Fruit fly (Drosophila melanogaster) whole organism, embryonic: ENCODE measurements around the gene CG5758.

Source experiments
- Antp ChIP-seq: fragments of 200-800 bp; sonication (Bioruptor generic); optimal IDR thresholded peaks from 3 replicates; lab custom pipeline; 2016; ENCODE audit warnings: missing biosample characterization, missing genetic modification characterization
- Atf-2 ChIP-seq: fragments of 200-800 bp; sonication (Bioruptor generic); optimal IDR thresholded peaks from 2 replicates; lab custom pipeline; 2016; ENCODE audit warnings: missing biosample characterization, missing genetic modification characterization
- Awh ChIP-seq: fragments of 200-800 bp; sonication (Bioruptor generic); IDR thresholded peaks from 2 replicates; pipeline ENCODE4, ENCODE4 v1.3.6; 2022; ENCODE audit warnings: missing biosample characterization, missing genetic modification characterization
- B-H1 ChIP-seq: fragments of 200-800 bp; sonication (Bioruptor generic); IDR thresholded peaks from 3 replicates; pipeline ENCODE4 v1.3.6; 2022; ENCODE audit warnings: missing biosample characterization, missing genetic modification characterization
- BEAF-32 ChIP-seq: fragments of 200-800 bp; sonication (Bioruptor generic); optimal IDR thresholded peaks from 3 replicates; lab custom pipeline; 2017; ENCODE audit warnings: missing biosample characterization, missing genetic modification characterization, mild to moderate bottlenecking, moderate library complexity, missing genetic modification reagents
- CG10431 ChIP-seq: fragments of 200-800 bp; sonication (Bioruptor generic); optimal IDR thresholded peaks from 3 replicates; lab custom pipeline; 2018; ENCODE audit warnings: missing biosample characterization, mild to moderate bottlenecking, missing genetic modification characterization
- CG11723 ChIP-seq: fragments of 200-800 bp; sonication (Bioruptor generic); optimal IDR thresholded peaks from 2 replicates; lab custom pipeline; 2017; ENCODE audit warnings: missing biosample characterization, mild to moderate bottlenecking, missing genetic modification characterization
- CG12104 ChIP-seq: fragments of 200-800 bp; sonication (Bioruptor generic); optimal IDR thresholded peaks from 3 replicates; lab custom pipeline; 2016; ENCODE audit warnings: missing biosample characterization, missing genetic modification characterization
- CG12236 ChIP-seq: fragments of 200-800 bp; sonication (Bioruptor generic); optimal IDR thresholded peaks from 2 replicates; lab custom pipeline; 2016; ENCODE audit warnings: missing biosample characterization, missing genetic modification characterization
- CG12659 ChIP-seq: fragments of 200-800 bp; sonication (Bioruptor generic); optimal IDR thresholded peaks from 3 replicates; lab custom pipeline; 2017; ENCODE audit warnings: mild to moderate bottlenecking, missing biosample characterization, missing genetic modification reagents, missing genetic modification characterization
- CG12942 ChIP-seq: fragments of 200-800 bp; sonication (Bioruptor generic); optimal IDR thresholded peaks from 3 replicates; lab custom pipeline; 2016; ENCODE audit warnings: missing biosample characterization, missing genetic modification characterization
- CG17186 ChIP-seq: fragments of 200-800 bp; sonication (Bioruptor generic); optimal IDR thresholded peaks from 3 replicates; lab custom pipeline; 2017; ENCODE audit warnings: missing biosample characterization, missing genetic modification reagents, missing genetic modification characterization
- CG17385 ChIP-seq: fragments of 200-800 bp; sonication (Bioruptor generic); optimal IDR thresholded peaks from 3 replicates; lab custom pipeline; 2018; ENCODE audit warnings: missing biosample characterization, mild to moderate bottlenecking, missing genetic modification characterization
- CG18011 ChIP-seq: fragments of 200-800 bp; sonication (Bioruptor generic); optimal IDR thresholded peaks from 2 replicates; lab custom pipeline; 2017; ENCODE audit warnings: missing biosample characterization, missing genetic modification characterization, mild to moderate bottlenecking, moderate library complexity, missing genotype
- CG31441 ChIP-seq: fragments of 200-800 bp; sonication (Bioruptor generic); IDR thresholded peaks from 2 replicates; pipeline ENCODE4 v1.3.6; 2022; ENCODE audit warnings: missing biosample characterization, missing genetic modification characterization
- CG5953 ChIP-seq: fragments of 200-800 bp; sonication (Bioruptor generic); IDR thresholded peaks from 2 replicates; pipeline ENCODE4 v1.3.6; 2022; ENCODE audit warnings: missing biosample characterization, missing genetic modification characterization
- CG6791 ChIP-seq: fragments of 200-800 bp; sonication (Bioruptor generic); IDR thresholded peaks from 3 replicates; pipeline ENCODE4 v1.3.6; 2022; ENCODE audit warnings: missing biosample characterization, missing genetic modification characterization; ENCODE audit not compliant: partially characterized antibody
- CG6813 ChIP-seq: fragments of 200-800 bp; sonication (Bioruptor generic); optimal IDR thresholded peaks from 2 replicates; lab custom pipeline; 2017; ENCODE audit warnings: missing biosample characterization, missing genetic modification characterization, mild to moderate bottlenecking, moderate library complexity, missing genetic modification reagents
- CG7372 ChIP-seq: fragments of 200-800 bp; sonication (Bioruptor generic); IDR thresholded peaks from 2 replicates; pipeline ENCODE4 v1.3.6; 2022; ENCODE audit warnings: missing biosample characterization, missing genetic modification characterization
- ERR ChIP-seq: fragments of 200-800 bp; sonication (Bioruptor generic); optimal IDR thresholded peaks from 2 replicates; lab custom pipeline; 2016; ENCODE audit warnings: missing biosample characterization, missing genetic modification characterization
- H2.0 ChIP-seq: fragments of 200-800 bp; sonication (Bioruptor generic); IDR thresholded peaks from 2 replicates; pipeline ENCODE4 v1.3.6; 2022; ENCODE audit warnings: missing biosample characterization, missing genetic modification characterization
- Kr ChIP-seq: fragments of 200-800 bp; sonication (Bioruptor generic); optimal IDR thresholded peaks from 2 replicates; lab custom pipeline; 2017; ENCODE audit warnings: missing biosample characterization, mild to moderate bottlenecking, missing genetic modification characterization
- PHDP ChIP-seq: fragments of 200-800 bp; sonication (Bioruptor generic); optimal IDR thresholded peaks from 3 replicates; lab custom pipeline; 2018; ENCODE audit warnings: missing biosample characterization, mild to moderate bottlenecking, missing genetic modification characterization, moderate library complexity
- Rfx ChIP-seq: fragments of 200-800 bp; sonication (Bioruptor generic); IDR thresholded peaks from 2 replicates; pipeline ENCODE4 v1.3.6; 2022; ENCODE audit warnings: missing biosample characterization, missing genetic modification characterization
- Scr ChIP-seq: fragments of 200-800 bp; sonication (Bioruptor generic); IDR thresholded peaks from 2 replicates; pipeline ENCODE4 v1.3.6; 2022; ENCODE audit warnings: missing biosample characterization, missing genetic modification characterization; ENCODE audit not compliant: partially characterized antibody
- abd-A ChIP-seq: fragments of 200-800 bp; sonication (Bioruptor generic); optimal IDR thresholded peaks from 3 replicates; lab custom pipeline; 2019; ENCODE audit warnings: missing biosample characterization, mild to moderate bottlenecking, missing genetic modification characterization, moderate library complexity
- cato ChIP-seq: fragments of 200-800 bp; sonication (Bioruptor generic); optimal IDR thresholded peaks from 2 replicates; lab custom pipeline; 2016; ENCODE audit warnings: missing biosample characterization, missing genetic modification characterization, borderline replicate concordance
- crc ChIP-seq: fragments of 200-800 bp; sonication (Bioruptor generic); optimal IDR thresholded peaks from 2 replicates; lab custom pipeline; 2016; ENCODE audit warnings: missing biosample characterization, missing genetic modification characterization
- croc ChIP-seq: fragments of 200-800 bp; sonication (Bioruptor generic); conservative IDR thresholded peaks from 3 replicates; pipeline ENCODE4 v1.3.6; 2022; ENCODE audit warnings: missing biosample characterization, missing genetic modification characterization
- cwo ChIP-seq: fragments of 200-800 bp; sonication (Bioruptor generic); optimal IDR thresholded peaks from 3 replicates; lab custom pipeline; 2017; ENCODE audit warnings: missing biosample characterization, missing genetic modification characterization, mild to moderate bottlenecking, moderate library complexity, missing genetic modification reagents
- ems ChIP-seq: fragments of 200-800 bp; sonication (Bioruptor generic); optimal IDR thresholded peaks from 3 replicates; lab custom pipeline; 2016; ENCODE audit warnings: missing biosample characterization, missing genetic modification characterization
- exex ChIP-seq: fragments of 200-800 bp; sonication (Bioruptor generic); optimal IDR thresholded peaks from 4 replicates; lab custom pipeline; 2018; ENCODE audit warnings: missing biosample characterization, mild to moderate bottlenecking, missing genetic modification characterization, moderate library complexity
- fd64A ChIP-seq: fragments of 200-800 bp; sonication (Bioruptor generic); optimal IDR thresholded peaks from 3 replicates; lab custom pipeline; 2018; ENCODE audit warnings: missing biosample characterization, mild to moderate bottlenecking, missing genetic modification characterization
- gro ChIP-seq: fragments of 200-800 bp; sonication (Bioruptor generic); optimal IDR thresholded peaks from 2 replicates; lab custom pipeline; 2016; ENCODE audit warnings: missing biosample characterization, missing genetic modification characterization
- gsb-n ChIP-seq: fragments of 200-800 bp; sonication (Bioruptor generic); optimal IDR thresholded peaks from 3 replicates; lab custom pipeline; 2018; ENCODE audit warnings: missing biosample characterization, mild to moderate bottlenecking, missing genetic modification characterization
- her ChIP-seq: fragments of 200-800 bp; sonication (Bioruptor generic); optimal IDR thresholded peaks from 2 replicates; lab custom pipeline; 2016; ENCODE audit warnings: missing biosample characterization, missing genetic modification characterization
- hth ChIP-seq: fragments of >200 bp; optimal IDR thresholded peaks from 2 replicates; lab custom pipeline; 2017; ENCODE audit warnings: inconsistent platforms
- insv ChIP-seq, 2 experiments: fragments of 200-800 bp; sonication (Bioruptor generic); optimal IDR thresholded peaks; 3 replicates each; lab custom pipeline; 2016 to 2018; ENCODE audit warnings: missing biosample characterization in 2 of 2, missing genetic modification characterization in 2 of 2
- kay ChIP-seq: fragments of 200-800 bp; sonication (Bioruptor generic); optimal IDR thresholded peaks from 2 replicates; lab custom pipeline; 2016; ENCODE audit warnings: missing biosample characterization, missing genetic modification characterization
- nerfin-1 ChIP-seq: fragments of 200-800 bp; sonication (Bioruptor generic); optimal IDR thresholded peaks from 3 replicates; lab custom pipeline; 2019; ENCODE audit warnings: missing biosample characterization, mild to moderate bottlenecking, missing genetic modification characterization, moderate library complexity
- nerfin-2 ChIP-seq: fragments of 200-800 bp; sonication (Bioruptor generic); IDR thresholded peaks from 2 replicates; pipeline ENCODE4 v1.3.6; 2022; ENCODE audit warnings: missing biosample characterization, missing genetic modification characterization; ENCODE audit not compliant: partially characterized antibody
- p53 ChIP-seq: fragments of 200-800 bp; sonication (Bioruptor generic); optimal IDR thresholded peaks from 2 replicates; lab custom pipeline; 2016; ENCODE audit warnings: missing biosample characterization, missing genetic modification characterization
- prd ChIP-seq, 3 experiments: fragments of >200 bp in 2 of 3; fragments of 200-800 bp in 1 of 3; sonication (Bioruptor generic) in 1 of 3; optimal IDR thresholded peaks in 2 of 3; IDR thresholded peaks in 1 of 3; 2 replicates in 2 of 3; 3 replicates in 1 of 3; pipeline versions ENCODE4 v1.3.6 to Lab custom; 2017 to 2022; ENCODE audit warnings: missing biosample characterization in 1 of 3, missing genetic modification characterization in 1 of 3
- schlank ChIP-seq: fragments of 200-800 bp; sonication (Bioruptor generic); optimal IDR thresholded peaks from 2 replicates; lab custom pipeline; 2018; ENCODE audit warnings: missing biosample characterization, mild to moderate bottlenecking, missing genetic modification characterization
- sob ChIP-seq: fragments of 200-800 bp; sonication (Bioruptor generic); IDR thresholded peaks from 2 replicates; pipeline ENCODE4 v1.3.6; 2022; ENCODE audit warnings: missing biosample characterization, missing genetic modification characterization
- ssp ChIP-seq: fragments of 200-800 bp; sonication (Bioruptor generic); IDR thresholded peaks from 2 replicates; pipeline ENCODE4 v1.3.6; 2022; ENCODE audit warnings: missing biosample characterization, missing genetic modification characterization
- stwl ChIP-seq: fragments of 200-800 bp; sonication (Bioruptor generic); optimal IDR thresholded peaks from 3 replicates; lab custom pipeline; 2018; ENCODE audit warnings: missing biosample characterization, mild to moderate bottlenecking, missing genetic modification characterization, moderate library complexity
- tna ChIP-seq: fragments of 200-800 bp; sonication (Bioruptor generic); IDR thresholded peaks from 2 replicates; pipeline ENCODE4 v1.3.6; 2022; ENCODE audit warnings: missing biosample characterization, missing genetic modification characterization; ENCODE audit not compliant: partially characterized antibody
- unpg ChIP-seq: fragments of 200-800 bp; sonication (Bioruptor generic); optimal IDR thresholded peaks from 3 replicates; lab custom pipeline; 2018; ENCODE audit warnings: missing biosample characterization, mild to moderate bottlenecking, missing genetic modification characterization, moderate library complexity

CG5758 gene

dm6 chr2L:18152172-18152639, 32.4 kb downstream of the CG5758 start, which contains the start of gene Socs36E (continued):
- TF ChIP-seq Atf-2 (GFP tag; lab: Kevin White, UChicago): peak; percentile 11
- TF ChIP-seq p53 (GFP tag; lab: Kevin White, UChicago): peak; percentile 14
- no peak for TF ChIP-seq hth (lab: Kevin White, UChicago)
- no peak for TF ChIP-seq ems
- TF ChIP-seq nerfin-1 (tag; lab: Kevin White, UChicago): no peak
- TF ChIP-seq abd-A (tag; lab: Kevin White, UChicago): peak; percentile 95
- TF ChIP-seq kay: no peak
- TF ChIP-seq CG12236 (GFP tag; lab: Kevin White, UChicago): no peak
- TF ChIP-seq Kr (GFP tag; lab: Kevin White, UChicago): no peak
- peak; percentile 58 for TF ChIP-seq Scr
- TF ChIP-seq CG7372: no peak
- TF ChIP-seq BEAF-32 (GFP tag; lab: Kevin White, UChicago): peak; percentile 70
- peak; percentile 59 for TF ChIP-seq Rfx (GFP tag; lab: Robert Waterston, UW)
- no peak for TF ChIP-seq CG31441 (GFP tag; lab: Robert Waterston, UW)
- TF ChIP-seq CG6791 (GFP tag; lab: Robert Waterston, UW): peak; percentile 72; the same call in 2 of the 3 replicates
- no peak for TF ChIP-seq CG12942
- peak; percentile 63; the same call in 1 of the 2 replicates for TF ChIP-seq tna (GFP tag; lab: Robert Waterston, UW)
- no peak for TF ChIP-seq fd64A
- no peak for TF ChIP-seq H2.0
- peak; percentile 49 for TF ChIP-seq Antp (GFP tag; lab: Kevin White, UChicago)
- peak; percentile 54; the same call in 1 of the 2 replicates for TF ChIP-seq sob (GFP tag; lab: Robert Waterston, UW)
- TF ChIP-seq schlank (tag; lab: Kevin White, UChicago): no peak
- TF ChIP-seq PHDP: peak; percentile 45
- TF ChIP-seq CG11723 (GFP tag; lab: Kevin White, UChicago): no peak
- no peak for TF ChIP-seq crc (GFP tag; lab: Kevin White, UChicago)
- peak in 1 of 2 experiments; percentile 76 for TF ChIP-seq insv (GFP tag; optimal IDR thresholded peaks at IDR 0.05; lab: Kevin White, UChicago)
- TF ChIP-seq CG12104 (GFP tag; lab: Kevin White, UChicago): no peak
- TF ChIP-seq gro (GFP tag; lab: Kevin White, UChicago): peak; percentile 56
- TF ChIP-seq CG10431 (GFP tag; lab: Kevin White, UChicago): no peak
- TF ChIP-seq prd (optimal IDR thresholded peaks at IDR 0.05; lab: Kevin White, UChicago): no peak
- 0 out of 3 replicates have a peak, but pooled peaks have one; percentile 27 for TF ChIP-seq prd (GFP tag; IDR thresholded peaks at IDR 0.05; lab: Robert Waterston, UW)
- TF ChIP-seq gsb-n (tag; lab: Kevin White, UChicago): peak; percentile 47
- no peak for TF ChIP-seq croc (GFP tag; lab: Robert Waterston, UW)
- TF ChIP-seq CG17186 (GFP tag; lab: Kevin White, UChicago): peak; percentile 87
- TF ChIP-seq nerfin-2 (GFP tag; lab: Robert Waterston, UW): 0 out of 2 replicates have a peak, but pooled peaks have one; percentile 12
- no peak for TF ChIP-seq CG6813 (GFP tag; lab: Kevin White, UChicago)
- no peak for TF ChIP-seq cwo
- TF ChIP-seq ssp: peak; percentile 56; the same call in 1 of the 2 replicates
- TF ChIP-seq CG12659: peak; percentile 50
- no peak for TF ChIP-seq cato (GFP tag; lab: Kevin White, UChicago)
- TF ChIP-seq CG5953 (GFP tag; lab: Robert Waterston, UW): 0 out of 2 replicates have a peak, but pooled peaks have one; percentile 19
- TF ChIP-seq Awh (GFP tag; lab: Robert Waterston, UW): no peak
- TF ChIP-seq CG17385 (GFP tag; lab: Kevin White, UChicago): no peak
- TF ChIP-seq B-H1 (GFP tag; lab: Robert Waterston, UW): no peak
- TF ChIP-seq ERR (GFP tag; lab: Kevin White, UChicago): peak; percentile 60
- TF ChIP-seq her: peak; percentile 55
- peak; percentile 84 for TF ChIP-seq stwl (tag; lab: Kevin White, UChicago)
- no peak for TF ChIP-seq CG18011
- TF ChIP-seq exex (tag; lab: Kevin White, UChicago): peak; percentile 52
- TF ChIP-seq unpg: peak; percentile 48
